Fruit fly (Drosophila melanogaster) whole organism, adult: ENCODE data around the gene Ugt36E1.

Source experiments
- CG12768 ChIP-seq: fragments of 200-800 bp; sonication (Bioruptor generic); optimal IDR thresholded peaks from 2 replicates; lab custom pipeline; 2017; ENCODE audit warnings: missing biosample characterization, missing genetic modification characterization, mild to moderate bottlenecking, moderate library complexity, missing genetic modification reagents
- CG14711 ChIP-seq: fragments of 200-800 bp; sonication (Bioruptor generic); optimal IDR thresholded peaks from 2 replicates; lab custom pipeline; 2018; ENCODE audit warnings: missing biosample characterization, mild to moderate bottlenecking, missing genetic modification characterization, moderate library complexity
- CG1620 ChIP-seq: fragments of 200-800 bp; sonication (Bioruptor generic); optimal IDR thresholded peaks from 2 replicates; lab custom pipeline; 2016; ENCODE audit warnings: missing biosample characterization, missing genetic modification characterization
- CG7045 ChIP-seq: fragments of 200-800 bp; sonication (Bioruptor generic); optimal IDR thresholded peaks from 2 replicates; lab custom pipeline; 2017; ENCODE audit warnings: missing biosample characterization, mild to moderate bottlenecking, missing genetic modification characterization
- CG7101 ChIP-seq: fragments of 200-800 bp; sonication (Bioruptor generic); optimal IDR thresholded peaks from 2 replicates; lab custom pipeline; 2018; ENCODE audit warnings: missing biosample characterization, mild to moderate bottlenecking, missing genetic modification characterization, moderate library complexity
- Hr96 ChIP-seq: fragments of 200-800 bp; sonication (Bioruptor generic); optimal IDR thresholded peaks from 2 replicates; lab custom pipeline; 2016; ENCODE audit warnings: missing biosample characterization, missing genetic modification characterization
- Mnt ChIP-seq: fragments of 200-800 bp; sonication (Bioruptor generic); optimal IDR thresholded peaks from 2 replicates; lab custom pipeline; 2016; ENCODE audit warnings: missing biosample characterization, mild to moderate bottlenecking, missing genetic modification characterization
- bab1 ChIP-seq: fragments of 200-800 bp; sonication (Bioruptor generic); optimal IDR thresholded peaks from 3 replicates; lab custom pipeline; 2019; ENCODE audit warnings: missing biosample characterization, mild to moderate bottlenecking, missing genetic modification characterization, moderate library complexity
- cnc ChIP-seq, 2 experiments: fragments of >200 bp; optimal IDR thresholded peaks; 2 replicates each; lab custom pipeline; 2017

dm6 chr2L:18843560-18843959, 17.0 kb downstream of the Ugt36E1 start:
- TF ChIP-seq Mnt (GFP tag; lab: Kevin White, UChicago) (no peak), cnc (optimal IDR thresholded peaks at IDR 0.05; lab: Kevin White, UChicago) (no peak), Hr96 (GFP tag; lab: Kevin White, UChicago) (no peak), CG7045 (no peak), CG14711 (tag; lab: Kevin White, UChicago) (no peak), bab1 (GFP tag; lab: Kevin White, UChicago) (no peak), CG12768 (GFP tag; lab: Kevin White, UChicago) (no peak), CG1620 (GFP tag; lab: Kevin White, UChicago) (no peak), CG7101 (no peak)
